Fruit fly (Drosophila melanogaster) whole organism, embryonic: ENCODE measurements around the gene dbr.

Experiments
- CG14050 ChIP-seq: fragments of 200-800 bp; sonication (Bioruptor generic); IDR thresholded peaks from 3 replicates; pipeline ENCODE4 v1.3.6; 2022; ENCODE audit warnings: missing biosample characterization, missing genetic modification characterization
- ac ChIP-seq: fragments of 200-800 bp; sonication (Bioruptor generic); optimal IDR thresholded peaks from 3 replicates; lab custom pipeline; 2017; ENCODE audit warnings: missing biosample characterization, mild to moderate bottlenecking, missing genetic modification characterization
- p53 ChIP-seq: fragments of 200-800 bp; sonication (Bioruptor generic); optimal IDR thresholded peaks from 2 replicates; lab custom pipeline; 2016; ENCODE audit warnings: missing biosample characterization, missing genetic modification characterization
- tin ChIP-seq: fragments of 200-800 bp; sonication (Bioruptor generic); optimal IDR thresholded peaks from 3 replicates; lab custom pipeline; 2016; ENCODE audit warnings: missing biosample characterization, missing genetic modification characterization

dm6 chr2L:90081-90480 lies 23.8 kb downstream of the dbr start:
- TF ChIP-seq CG14050 (GFP tag; lab: Robert Waterston, UW), result no peak
- no peak for TF ChIP-seq p53 (GFP tag; lab: Kevin White, UChicago)
- TF ChIP-seq tin (GFP tag; lab: Kevin White, UChicago), result no peak
- TF ChIP-seq ac (GFP tag; lab: Kevin White, UChicago), result no peak
